Worm (Caenorhabditis elegans) whole organism, L4/young adult: Measurements from ENCODE around the gene grp-1.

Experiments used
- W03F9.2 ChIP-seq: fragments of 150-350 bp; optimal IDR thresholded peaks from 2 replicates; lab custom pipeline; 2014; ENCODE audit warnings: missing biosample characterization, missing genetic modification characterization
- dao-5 ChIP-seq: sonication (generic microtip); optimal IDR thresholded peaks from 2 replicates; lab custom pipeline; 2016; ENCODE audit warnings: missing genotype, missing genetic modification characterization, moderate library complexity, missing compliant biosample characterization
- him-1 ChIP-seq: sonication (generic microtip); optimal IDR thresholded peaks from 2 replicates; lab custom pipeline; 2016; ENCODE audit warnings: missing genotype, missing genetic modification reagents, missing genetic modification characterization, missing compliant biosample characterization

DNA sequence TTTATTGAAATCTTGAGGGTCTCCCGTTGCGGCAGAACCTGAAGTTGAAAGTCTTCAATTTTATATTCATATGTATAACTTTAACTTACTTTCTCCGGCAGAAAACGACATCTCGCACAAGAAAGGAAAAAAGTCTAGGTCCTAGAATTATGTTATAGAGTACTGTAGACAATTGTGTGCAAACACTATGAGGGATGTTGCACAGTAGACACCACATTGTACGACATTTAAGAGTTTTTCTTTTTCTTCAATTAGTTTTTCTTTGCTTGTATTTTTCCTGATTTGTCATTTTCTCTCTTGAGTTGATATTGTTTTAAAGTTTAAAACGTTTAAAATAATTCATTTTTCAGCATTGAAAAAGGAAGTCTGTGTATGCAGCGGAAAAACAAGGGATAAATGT lies at the start of gene grp-1, which contains the start of gene K06H7.7:
- no peak for TF ChIP-seq dao-5 (tag; lab: Kevin White, UChicago)
- TF ChIP-seq him-1 (tag; lab: Kevin White, UChicago): no peak
- TF ChIP-seq W03F9.2 (tag; lab: Kevin White, UChicago): peak; percentile 77
